Fruit fly (Drosophila melanogaster) whole organism, embryonic: Measurements from ENCODE around the gene CG13071.

Experiments used
- Adf1 ChIP-seq: fragments of 200-800 bp; sonication (Bioruptor generic); IDR thresholded peaks from 2 replicates; pipeline ENCODE4 v1.3.6; 2022; ENCODE audit warnings: missing biosample characterization, missing genetic modification characterization
- Aef1 ChIP-seq: fragments of 200-800 bp; sonication (Bioruptor generic); IDR thresholded peaks from 3 replicates; pipeline ENCODE4 v1.3.6; 2022; ENCODE audit warnings: missing biosample characterization, missing genetic modification characterization
- Bdp1 ChIP-seq: fragments of 200-800 bp; sonication (Bioruptor generic); optimal IDR thresholded peaks from 3 replicates; lab custom pipeline; 2016; ENCODE audit warnings: missing biosample characterization, missing genetic modification characterization
- CG10274 ChIP-seq: fragments of 200-800 bp; sonication (Bioruptor generic); optimal IDR thresholded peaks from 3 replicates; lab custom pipeline; 2017; ENCODE audit warnings: missing biosample characterization, mild to moderate bottlenecking, missing genetic modification characterization
- CG12299 ChIP-seq: fragments of 200-800 bp; sonication (Bioruptor generic); optimal IDR thresholded peaks from 2 replicates; lab custom pipeline; 2018; ENCODE audit warnings: missing biosample characterization, mild to moderate bottlenecking, missing genetic modification characterization
- CG12659 ChIP-seq: fragments of 200-800 bp; sonication (Bioruptor generic); optimal IDR thresholded peaks from 3 replicates; lab custom pipeline; 2017; ENCODE audit warnings: mild to moderate bottlenecking, missing biosample characterization, missing genetic modification reagents, missing genetic modification characterization
- CG13424 ChIP-seq: fragments of 200-800 bp; sonication (Bioruptor generic); optimal IDR thresholded peaks from 2 replicates; lab custom pipeline; 2019; ENCODE audit warnings: missing biosample characterization, mild to moderate bottlenecking, missing genetic modification characterization, moderate library complexity
- CG14965 ChIP-seq: fragments of 200-800 bp; sonication (Bioruptor generic); optimal IDR thresholded peaks from 2 replicates; lab custom pipeline; 2016; ENCODE audit warnings: missing biosample characterization, missing genetic modification characterization, borderline replicate concordance
- CG15269 ChIP-seq: fragments of 200-800 bp; sonication (Bioruptor generic); optimal IDR thresholded peaks from 2 replicates; lab custom pipeline; 2018; ENCODE audit warnings: missing biosample characterization, mild to moderate bottlenecking, missing genetic modification characterization, moderate library complexity
- CG15479 ChIP-seq: fragments of 200-800 bp; sonication (Bioruptor generic); optimal IDR thresholded peaks from 3 replicates; lab custom pipeline; 2019; ENCODE audit warnings: missing biosample characterization, mild to moderate bottlenecking, missing genetic modification characterization, moderate library complexity
- CG17385 ChIP-seq: fragments of 200-800 bp; sonication (Bioruptor generic); optimal IDR thresholded peaks from 3 replicates; lab custom pipeline; 2018; ENCODE audit warnings: missing biosample characterization, mild to moderate bottlenecking, missing genetic modification characterization
- CG30403 ChIP-seq: fragments of 200-800 bp; sonication (Bioruptor generic); optimal IDR thresholded peaks from 3 replicates; lab custom pipeline; 2016; ENCODE audit warnings: missing biosample characterization, missing genetic modification characterization
- CG4707 ChIP-seq: fragments of 200-800 bp; sonication (Bioruptor generic); optimal IDR thresholded peaks from 2 replicates; lab custom pipeline; 2018; ENCODE audit warnings: missing biosample characterization, mild to moderate bottlenecking, missing genetic modification characterization, moderate library complexity
- CG4854 ChIP-seq: fragments of 200-800 bp; sonication (Bioruptor generic); optimal IDR thresholded peaks from 2 replicates; lab custom pipeline; 2016; ENCODE audit warnings: missing biosample characterization, missing genetic modification characterization, inconsistent platforms
- CG6175 ChIP-seq: fragments of 200-800 bp; sonication (Bioruptor generic); IDR thresholded peaks from 3 replicates; pipeline ENCODE4 v1.3.6; 2022; ENCODE audit warnings: missing biosample characterization, missing genetic modification characterization
- CG6654 ChIP-seq: fragments of 200-800 bp; sonication (Bioruptor generic); optimal IDR thresholded peaks from 2 replicates; lab custom pipeline; 2017; ENCODE audit warnings: missing biosample characterization, mild to moderate bottlenecking, missing genetic modification characterization
- CG7745 ChIP-seq: fragments of 200-800 bp; sonication (Bioruptor generic); optimal IDR thresholded peaks from 2 replicates; lab custom pipeline; 2018; ENCODE audit warnings: missing biosample characterization, mild to moderate bottlenecking, missing genetic modification characterization, moderate library complexity
- CG7839 ChIP-seq: fragments of 200-800 bp; sonication (Bioruptor generic); optimal IDR thresholded peaks from 3 replicates; lab custom pipeline; 2018; ENCODE audit warnings: missing biosample characterization, mild to moderate bottlenecking, missing genetic modification characterization, moderate library complexity
- CG8281 ChIP-seq: fragments of 200-800 bp; sonication (Bioruptor generic); optimal IDR thresholded peaks from 2 replicates; lab custom pipeline; 2018; ENCODE audit warnings: missing biosample characterization, mild to moderate bottlenecking, missing genetic modification characterization, moderate library complexity
- CG8290 ChIP-seq, 3 experiments: fragments of 200-800 bp; sonication (Bioruptor generic); optimal IDR thresholded peaks; 2 replicates each; lab custom pipeline; 2016 to 2019; ENCODE audit warnings: missing biosample characterization in 3 of 3, missing genetic modification characterization in 3 of 3, mild to moderate bottlenecking in 2 of 3, moderate library complexity in 1 of 3
- CG8944 ChIP-seq: fragments of 200-800 bp; sonication (Bioruptor generic); optimal IDR thresholded peaks from 3 replicates; lab custom pipeline; 2016; ENCODE audit warnings: missing biosample characterization, missing genetic modification characterization
- CG9609 ChIP-seq: fragments of 200-800 bp; sonication (Bioruptor generic); optimal IDR thresholded peaks from 3 replicates; lab custom pipeline; 2016; ENCODE audit warnings: missing biosample characterization, missing genetic modification characterization
- CG9876 ChIP-seq: fragments of 200-800 bp; sonication (Bioruptor generic); optimal IDR thresholded peaks from 2 replicates; lab custom pipeline; 2016; ENCODE audit warnings: missing biosample characterization, missing genetic modification characterization
- CrebB ChIP-seq: fragments of 200-800 bp; sonication (Bioruptor generic); optimal IDR thresholded peaks from 3 replicates; lab custom pipeline; 2018; ENCODE audit warnings: missing biosample characterization, mild to moderate bottlenecking, missing genetic modification characterization
- Deaf1 ChIP-seq: fragments of 200-800 bp; optimal IDR thresholded peaks from 3 replicates; lab custom pipeline; 2019; ENCODE audit warnings: missing biosample characterization, mild to moderate bottlenecking, missing genetic modification characterization, moderate library complexity
- Dek ChIP-seq: fragments of 200-800 bp; sonication (Bioruptor generic); optimal IDR thresholded peaks from 3 replicates; lab custom pipeline; 2019; ENCODE audit warnings: missing biosample characterization, mild to moderate bottlenecking, missing genetic modification characterization, moderate library complexity
- Dfd ChIP-seq, 2 experiments: fragments of >200 bp; optimal IDR thresholded peaks; 2 replicates each; lab custom pipeline; 2017; ENCODE audit warnings: missing biosample characterization in 2 of 2, missing genetic modification characterization in 2 of 2
- Doc2 ChIP-seq: fragments of 200-800 bp; sonication (Bioruptor generic); IDR thresholded peaks from 2 replicates; pipeline ENCODE4 v1.3.6; 2022; ENCODE audit warnings: missing biosample characterization, missing genetic modification characterization
- HLHmδ ChIP-seq: fragments of 200-800 bp; sonication (Bioruptor generic); optimal IDR thresholded peaks from 2 replicates; lab custom pipeline; 2018; ENCODE audit warnings: missing biosample characterization, mild to moderate bottlenecking, missing genetic modification characterization, moderate library complexity
- PHDP ChIP-seq: fragments of 200-800 bp; sonication (Bioruptor generic); optimal IDR thresholded peaks from 3 replicates; lab custom pipeline; 2018; ENCODE audit warnings: missing biosample characterization, mild to moderate bottlenecking, missing genetic modification characterization, moderate library complexity
- Tbp ChIP-seq: fragments of >200 bp; optimal IDR thresholded peaks from 2 replicates; lab custom pipeline; 2018; ENCODE audit warnings: missing biosample characterization, missing genetic modification characterization
- ac ChIP-seq: fragments of 200-800 bp; sonication (Bioruptor generic); optimal IDR thresholded peaks from 3 replicates; lab custom pipeline; 2017; ENCODE audit warnings: missing biosample characterization, mild to moderate bottlenecking, missing genetic modification characterization
- br ChIP-seq: fragments of >200 bp; optimal IDR thresholded peaks from 2 replicates; lab custom pipeline; 2017
- chif ChIP-seq, 2 experiments: fragments of 200-800 bp; sonication (Bioruptor generic); optimal IDR thresholded peaks; 3 replicates each; lab custom pipeline; 2016; ENCODE audit warnings: missing biosample characterization in 2 of 2, missing genetic modification characterization in 2 of 2
- chn ChIP-seq: fragments of 200-800 bp; sonication (Bioruptor generic); optimal IDR thresholded peaks from 2 replicates; lab custom pipeline; 2016; ENCODE audit warnings: missing biosample characterization, missing genetic modification characterization
- dpn ChIP-seq, 2 experiments: fragments of 200-800 bp; sonication (Bioruptor generic); optimal IDR thresholded peaks; 3 replicates each; lab custom pipeline; 2016; ENCODE audit warnings: missing biosample characterization in 2 of 2, missing genetic modification characterization in 2 of 2
- dysf ChIP-seq: fragments of 200-800 bp; sonication (Bioruptor generic); IDR thresholded peaks from 3 replicates; pipeline ENCODE4 v1.3.6; 2022; ENCODE audit warnings: missing biosample characterization, missing genetic modification characterization
- gce ChIP-seq: fragments of 200-800 bp; sonication (Bioruptor generic); IDR thresholded peaks from 3 replicates; pipeline ENCODE4 v1.3.6; 2022; ENCODE audit warnings: missing biosample characterization, missing genetic modification characterization
- gem ChIP-seq: fragments of 200-800 bp; sonication (Bioruptor generic); optimal IDR thresholded peaks from 2 replicates; lab custom pipeline; 2019; ENCODE audit warnings: missing biosample characterization, mild to moderate bottlenecking, missing genetic modification characterization, moderate library complexity
- gsb ChIP-seq: fragments of 200-800 bp; sonication (Bioruptor generic); IDR thresholded peaks from 2 replicates; pipeline ENCODE4 v1.3.6; 2022; ENCODE audit warnings: missing biosample characterization, missing genetic modification characterization
- gt ChIP-seq: fragments of 200-800 bp; sonication (Bioruptor generic); IDR thresholded peaks from 2 replicates; pipeline ENCODE4 v1.3.6; 2022; ENCODE audit warnings: missing biosample characterization, missing genetic modification characterization
- knrl ChIP-seq: fragments of 200-800 bp; sonication (Bioruptor generic); IDR thresholded peaks from 3 replicates; pipeline ENCODE4 v1.3.6; 2022; ENCODE audit warnings: missing biosample characterization, missing genetic modification characterization; ENCODE audit not compliant: partially characterized antibody
- mld ChIP-seq: fragments of 200-800 bp; sonication (Bioruptor generic); IDR thresholded peaks from 3 replicates; pipeline ENCODE4 v1.3.6; 2022; ENCODE audit warnings: missing biosample characterization, missing genetic modification characterization; ENCODE audit not compliant: partially characterized antibody
- nmo ChIP-seq: fragments of 200-800 bp; sonication (Bioruptor generic); optimal IDR thresholded peaks from 2 replicates; lab custom pipeline; 2018; ENCODE audit warnings: missing biosample characterization, mild to moderate bottlenecking, missing genetic modification characterization, moderate library complexity
- ranshi ChIP-seq: fragments of 200-800 bp; sonication (Bioruptor generic); IDR thresholded peaks from 2 replicates; pipeline ENCODE4 v1.3.6; 2022; ENCODE audit warnings: missing biosample characterization, missing genetic modification characterization
- row ChIP-seq: fragments of 200-800 bp; sonication (Bioruptor generic); IDR thresholded peaks from 3 replicates; pipeline ENCODE4 v1.3.6; 2022; ENCODE audit warnings: missing biosample characterization, missing genetic modification characterization
- schlank ChIP-seq: fragments of 200-800 bp; sonication (Bioruptor generic); optimal IDR thresholded peaks from 2 replicates; lab custom pipeline; 2018; ENCODE audit warnings: missing biosample characterization, mild to moderate bottlenecking, missing genetic modification characterization
- scrt ChIP-seq: fragments of 200-800 bp; sonication (Bioruptor generic); optimal IDR thresholded peaks from 2 replicates; lab custom pipeline; 2018; ENCODE audit warnings: missing biosample characterization, mild to moderate bottlenecking, missing genetic modification characterization, moderate library complexity
- zfh1 ChIP-seq: fragments of 200-800 bp; sonication (Bioruptor generic); IDR thresholded peaks from 3 replicates; pipeline ENCODE4 v1.3.6; 2022; ENCODE audit warnings: missing biosample characterization, missing genetic modification characterization

Gene CG13071

DNA sequence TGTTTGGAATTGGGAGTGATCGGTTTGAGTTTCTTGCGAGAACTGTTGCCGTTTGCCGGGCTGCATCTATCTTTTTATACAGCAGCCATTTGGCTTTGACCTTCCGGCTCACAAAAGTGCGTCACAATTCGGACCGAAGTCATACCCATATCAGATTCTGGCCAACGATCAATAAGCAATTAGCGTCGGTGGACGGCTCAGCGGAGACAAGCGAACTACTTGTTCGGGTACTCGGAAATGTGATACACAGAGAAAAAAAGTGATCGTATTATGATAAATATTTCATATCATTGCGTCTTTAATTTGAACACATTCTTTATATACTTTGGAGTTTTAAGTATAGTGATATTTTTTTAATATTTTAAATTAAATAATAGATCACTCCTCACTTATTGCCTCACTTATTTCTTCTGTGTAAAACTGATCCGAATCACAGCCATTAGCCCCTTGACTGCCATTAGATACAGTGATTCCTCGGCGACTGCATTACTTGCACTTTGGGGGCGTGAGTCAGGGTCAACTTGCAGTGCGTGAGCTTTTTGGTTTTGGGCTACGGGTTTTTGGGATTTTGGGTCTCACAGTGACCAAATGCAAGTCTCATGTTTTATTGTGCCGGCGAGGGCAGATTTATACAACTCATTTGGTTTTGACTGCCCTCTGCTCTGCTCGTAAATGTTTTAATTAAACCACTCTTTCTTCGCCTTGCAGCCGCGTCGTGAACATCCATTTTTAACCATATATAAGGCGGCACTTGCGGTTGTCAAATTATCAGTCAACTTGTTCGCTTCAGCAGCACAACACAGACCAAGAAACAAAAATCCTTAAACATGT lies 43.5 kb downstream of the CG13071 start, which contains the start of the genes CG13043 and CG13063 (continued):
- TF ChIP-seq CrebB (tag; lab: Kevin White, UChicago): no peak
- no peak for TF ChIP-seq gsb (GFP tag; lab: Robert Waterston, UW)
- no peak for TF ChIP-seq CG17385 (GFP tag; lab: Kevin White, UChicago)
- peak; percentile 59 for TF ChIP-seq gem (tag; lab: Kevin White, UChicago)
- TF ChIP-seq chn (GFP tag; lab: Kevin White, UChicago): no peak
- no peak for TF ChIP-seq CG9876 (GFP tag; lab: Kevin White, UChicago)
- peak; percentile 41 for TF ChIP-seq CG15269
- no peak for TF ChIP-seq schlank (tag; lab: Kevin White, UChicago)
- no peak for TF ChIP-seq Doc2 (GFP tag; lab: Robert Waterston, UW)
- TF ChIP-seq CG6654 (GFP tag; lab: Kevin White, UChicago): no peak
- no peak for TF ChIP-seq CG12659 (GFP tag; lab: Kevin White, UChicago)
- no peak for TF ChIP-seq CG7745
- TF ChIP-seq dpn (GFP tag; optimal IDR thresholded peaks at IDR 0.05; lab: Kevin White, UChicago): no peak
- TF ChIP-seq CG4854: no peak
- TF ChIP-seq scrt (GFP tag; lab: Kevin White, UChicago): no peak
- no peak for TF ChIP-seq CG8281 (tag; lab: Kevin White, UChicago)
- no peak for TF ChIP-seq knrl
- TF ChIP-seq CG13424 (tag; lab: Kevin White, UChicago): peak; percentile 34
- TF ChIP-seq zfh1: no peak
- no peak for TF ChIP-seq chif (GFP tag; optimal IDR thresholded peaks at IDR 0.05; lab: Kevin White, UChicago)
- TF ChIP-seq CG9609 (GFP tag; lab: Kevin White, UChicago): no peak
- no peak for TF ChIP-seq CG6175
- TF ChIP-seq Dfd (GFP tag; optimal IDR thresholded peaks at IDR 0.05; lab: Kevin White, UChicago): no peak
- no peak for TF ChIP-seq ranshi (GFP tag; lab: Robert Waterston, UW)
- TF ChIP-seq CG4707 (GFP tag; lab: Kevin White, UChicago): no peak
- no peak for TF ChIP-seq gt (GFP tag; lab: Robert Waterston, UW)
- TF ChIP-seq PHDP (tag; lab: Kevin White, UChicago): peak; percentile 3
- TF ChIP-seq CG8944: no peak
- no peak for TF ChIP-seq mld
- no peak for TF ChIP-seq Tbp (GFP tag; lab: Kevin White, UChicago)
- no peak for TF ChIP-seq CG15479 (GFP tag; lab: Kevin White, UChicago)
- TF ChIP-seq HLHmδ (GFP tag; lab: Kevin White, UChicago): no peak
- no peak for TF ChIP-seq CG14965
- peak; percentile 18 for TF ChIP-seq Deaf1 (tag; lab: Kevin White, UChicago)
- TF ChIP-seq Aef1 (GFP tag; lab: Robert Waterston, UW): no peak
- no peak for TF ChIP-seq Adf1 (GFP tag; lab: Robert Waterston, UW)
- TF ChIP-seq row (GFP tag; lab: Robert Waterston, UW): peak; percentile 41; the same call in 1 of the 3 replicates
- no peak for TF ChIP-seq CG12299 (tag; lab: Kevin White, UChicago)
- TF ChIP-seq CG10274 (GFP tag; lab: Kevin White, UChicago): no peak
- TF ChIP-seq br (lab: Kevin White, UChicago): no peak
- peak; percentile 10 for TF ChIP-seq nmo (GFP tag; lab: Kevin White, UChicago)
- no peak for TF ChIP-seq CG30403 (GFP tag; lab: Kevin White, UChicago)
- no peak for TF ChIP-seq ac (GFP tag; lab: Kevin White, UChicago)
- no peak for TF ChIP-seq CG8290 (GFP tag; optimal IDR thresholded peaks at IDR 0.05; lab: Kevin White, UChicago)
- TF ChIP-seq CG8290 (tag; optimal IDR thresholded peaks at IDR 0.05; lab: Kevin White, UChicago): no peak
- no peak for TF ChIP-seq gce (GFP tag; lab: Robert Waterston, UW)
- TF ChIP-seq dysf (GFP tag; lab: Robert Waterston, UW): 0 out of 3 replicates have a peak, but pooled peaks have one; percentile 31
- no peak for TF ChIP-seq Dek (tag; lab: Kevin White, UChicago)
- TF ChIP-seq CG7839 (tag; lab: Kevin White, UChicago): peak; percentile 26
- no peak for TF ChIP-seq Bdp1 (GFP tag; lab: Kevin White, UChicago)
